Fruit fly (Drosophila melanogaster): ENCODE measurements around the gene HINT1.

The HINT1 gene

DNA sequence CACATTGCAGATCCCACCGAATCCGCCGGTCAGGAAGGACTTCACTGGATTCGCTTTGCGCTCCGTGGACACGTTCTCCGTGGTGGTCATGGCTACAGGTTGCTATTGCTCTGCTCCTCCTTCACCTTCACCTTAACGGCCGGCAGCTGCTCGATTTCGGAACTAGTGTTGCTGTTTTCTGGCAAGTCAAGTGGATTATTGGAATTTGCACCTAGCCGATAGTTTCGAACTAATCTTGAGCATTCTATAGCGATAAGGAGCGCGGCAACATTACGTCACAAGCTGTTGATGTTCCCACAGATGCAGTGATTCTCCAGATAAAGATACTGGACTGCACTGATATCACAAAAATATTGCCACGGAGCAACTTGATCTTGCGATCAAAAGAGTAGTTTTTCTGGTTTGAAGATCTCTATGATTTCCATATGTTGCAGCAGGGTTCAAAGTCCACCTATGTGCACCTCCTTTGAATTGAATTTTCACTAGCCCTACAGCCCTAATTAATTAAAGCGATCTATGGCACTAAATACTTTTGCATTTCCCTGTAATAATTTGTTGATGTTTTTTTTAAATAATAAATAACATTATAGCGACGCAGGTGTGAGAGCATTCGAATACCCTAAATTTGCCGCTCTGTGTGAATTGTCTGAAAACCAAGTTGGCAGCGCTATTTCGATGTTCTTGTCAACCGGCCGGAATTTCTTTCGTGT lies at the start of gene HINT1, which contains the start of gene colt:
TSS of gene HINT1 (plus strand) at position 660 of the 710 bp plus-strand sequence.
TSS of gene colt (minus strand) at position 594 of the 710 bp plus-strand sequence.
- TF ChIP-seq CG8159 (tag; optimal IDR thresholded peaks at IDR 0.05) (peak; percentile 77), Snoo (tag; optimal IDR thresholded peaks at IDR 0.05) (peak; percentile 73), CG12605 (GFP tag; IDR thresholded peaks at IDR 0.05) (peak; percentile 67; the same call in 1 of the 2 replicates), D1 (tag; optimal IDR thresholded peaks at IDR 0.05) (no peak), CG34367 (tag; optimal IDR thresholded peaks at IDR 0.05) (peak; percentile 82), Ets98B (GFP tag; IDR thresholded peaks at IDR 0.05) (peak; percentile 55), CG17806 (tag; optimal IDR thresholded peaks at IDR 0.05) (peak; percentile 66), CG14655 (GFP tag; optimal IDR thresholded peaks at IDR 0.05) (peak; percentile 88), fd96Ca (GFP tag; IDR thresholded peaks at IDR 0.05) (peak; percentile 16; the same call in 1 of the 3 replicates), EcR (GFP tag; optimal IDR thresholded peaks at IDR 0.05) (peak; percentile 58), gl (tag; optimal IDR thresholded peaks at IDR 0.05) (peak; percentile 97), CG8301 (tag; optimal IDR thresholded peaks at IDR 0.05) (peak; percentile 82), Pif1B (GFP tag; optimal IDR thresholded peaks at IDR 0.05) (peak; percentile 87), CG32121 (GFP tag; IDR thresholded peaks at IDR 0.05) (peak; percentile 48; the same call in 1 of the 2 replicates), CG9948 (tag; optimal IDR thresholded peaks at IDR 0.05) (peak; percentile 57), Pif1A (GFP tag; optimal IDR thresholded peaks at IDR 0.05) (peak; percentile 91), CG10348 (GFP tag; IDR thresholded peaks at IDR 0.05) (no peak), CG4496 (GFP tag; IDR thresholded peaks at IDR 0.05) (peak; percentile 78), CG15710 (tag; optimal IDR thresholded peaks at IDR 0.05) (peak; percentile 51), rn (GFP tag; IDR thresholded peaks at IDR 0.05) (no peak), CG13204 (GFP tag; optimal IDR thresholded peaks at IDR 0.05) (peak; percentile 93)

DNA sequence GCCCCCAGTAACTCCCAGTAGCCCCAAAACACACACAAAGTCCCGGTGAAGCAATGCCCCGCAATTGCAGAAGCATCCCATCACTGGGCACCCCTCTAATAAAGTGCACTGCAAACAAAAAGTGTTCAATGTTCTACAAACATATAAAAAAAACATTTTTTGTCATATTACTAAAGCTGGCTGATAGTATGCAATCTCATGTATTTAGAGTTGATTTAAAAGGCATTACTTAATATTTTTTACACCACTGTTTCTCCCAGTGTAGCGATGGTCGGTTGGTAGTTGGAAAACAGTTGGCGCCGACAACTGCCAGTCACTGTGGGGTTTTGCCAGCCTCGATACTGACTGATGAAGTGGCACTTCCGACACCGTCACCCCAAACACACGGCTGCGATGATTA lies 49.6 kb upstream of the HINT1 start:
- TF ChIP-seq EcR (GFP tag; optimal IDR thresholded peaks at IDR 0.05) (no peak), Pif1A (GFP tag; optimal IDR thresholded peaks at IDR 0.05) (peak; percentile 6), CG4496 (GFP tag; IDR thresholded peaks at IDR 0.05) (no peak), Snoo (tag; optimal IDR thresholded peaks at IDR 0.05) (no peak), gl (tag; optimal IDR thresholded peaks at IDR 0.05) (no peak), CG14655 (GFP tag; optimal IDR thresholded peaks at IDR 0.05) (no peak), CG9948 (tag; optimal IDR thresholded peaks at IDR 0.05) (no peak), CG8301 (tag; optimal IDR thresholded peaks at IDR 0.05) (no peak), CG15710 (tag; optimal IDR thresholded peaks at IDR 0.05) (peak; percentile 21), Ets98B (GFP tag; IDR thresholded peaks at IDR 0.05) (no peak), Pif1B (GFP tag; optimal IDR thresholded peaks at IDR 0.05) (no peak), CG8159 (tag; optimal IDR thresholded peaks at IDR 0.05) (peak; percentile 8)

DNA sequence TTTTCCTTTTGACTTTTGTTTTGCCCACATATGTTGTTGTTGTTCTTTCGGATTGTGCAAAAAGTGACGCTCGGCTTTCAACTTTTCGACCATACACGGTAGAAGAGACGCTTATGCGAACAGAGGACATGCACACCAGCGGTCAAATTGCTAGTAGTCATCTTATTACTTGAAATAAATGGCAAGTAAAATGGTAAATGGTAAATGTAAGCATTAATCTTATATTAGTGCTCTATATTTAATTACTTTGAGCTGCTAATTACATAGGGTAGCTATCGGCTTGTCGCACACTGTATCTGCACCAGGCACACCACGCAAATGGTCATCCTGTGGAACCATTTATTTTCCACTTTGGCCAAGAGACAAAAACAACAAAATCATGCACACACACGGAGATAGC lies 48.6 kb upstream of the HINT1 start:
- TF ChIP-seq rn (GFP tag; IDR thresholded peaks at IDR 0.05) (no peak), CG17806 (tag; optimal IDR thresholded peaks at IDR 0.05) (no peak), fd96Ca (GFP tag; IDR thresholded peaks at IDR 0.05) (no peak), CG8159 (tag; optimal IDR thresholded peaks at IDR 0.05) (peak; percentile 28), CG4496 (GFP tag; IDR thresholded peaks at IDR 0.05) (no peak), EcR (GFP tag; optimal IDR thresholded peaks at IDR 0.05) (no peak), D1 (tag; optimal IDR thresholded peaks at IDR 0.05) (no peak), CG10348 (GFP tag; IDR thresholded peaks at IDR 0.05) (no peak), Pif1A (GFP tag; optimal IDR thresholded peaks at IDR 0.05) (no peak), CG15710 (tag; optimal IDR thresholded peaks at IDR 0.05) (peak; percentile 17), Ets98B (GFP tag; IDR thresholded peaks at IDR 0.05) (no peak), CG13204 (GFP tag; optimal IDR thresholded peaks at IDR 0.05) (no peak), CG9948 (tag; optimal IDR thresholded peaks at IDR 0.05) (no peak), CG32121 (GFP tag; IDR thresholded peaks at IDR 0.05) (no peak), CG12605 (GFP tag; IDR thresholded peaks at IDR 0.05) (no peak), CG34367 (tag; optimal IDR thresholded peaks at IDR 0.05) (no peak), CG8301 (tag; optimal IDR thresholded peaks at IDR 0.05) (no peak), gl (tag; optimal IDR thresholded peaks at IDR 0.05) (no peak), Snoo (tag; optimal IDR thresholded peaks at IDR 0.05) (no peak), Pif1B (GFP tag; optimal IDR thresholded peaks at IDR 0.05) (no peak), CG14655 (GFP tag; optimal IDR thresholded peaks at IDR 0.05) (peak; percentile 15)

DNA sequence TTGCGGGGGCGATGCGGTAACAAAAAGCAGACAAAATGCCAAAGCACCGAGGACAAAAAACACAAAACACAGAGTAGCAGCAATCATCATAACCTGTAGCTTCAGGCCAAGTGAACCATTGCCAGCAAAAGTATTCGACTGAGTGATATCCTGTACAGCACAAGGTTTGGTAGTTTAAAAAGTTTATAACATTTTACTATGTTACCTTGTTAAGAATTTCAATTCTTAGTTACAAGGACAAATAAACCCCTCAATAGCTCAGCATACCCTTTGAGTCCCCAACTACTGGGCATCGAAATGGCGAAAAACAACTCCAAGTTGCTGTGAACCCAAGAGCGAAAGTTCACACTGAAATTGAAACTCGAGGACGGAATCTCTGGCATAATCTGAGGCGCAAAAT lies 46.8 kb upstream of the HINT1 start:
- TF ChIP-seq CG4496 (GFP tag; IDR thresholded peaks at IDR 0.05) (peak; percentile 28; the same call in 1 of the 3 replicates), CG15710 (tag; optimal IDR thresholded peaks at IDR 0.05) (no peak)

DNA sequence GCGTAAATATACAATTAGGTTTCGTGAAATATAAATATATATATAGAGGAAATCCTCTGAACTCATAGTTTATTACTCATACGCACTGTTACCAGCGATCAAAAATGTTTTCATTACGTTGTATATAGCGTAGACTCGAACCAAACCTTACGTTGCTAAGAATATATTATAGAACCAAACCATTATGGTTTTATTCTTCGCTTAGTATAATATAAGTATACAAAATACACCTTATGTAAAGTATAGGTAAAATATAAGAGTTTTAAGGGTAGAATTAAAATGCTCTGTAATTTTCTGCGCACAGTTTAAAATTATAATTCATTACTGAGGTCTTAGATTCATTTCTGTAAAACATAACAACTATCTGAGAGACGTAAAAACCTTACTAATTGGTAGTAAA lies 45.5 kb upstream of the HINT1 start:
- TF ChIP-seq CG8159 (tag; optimal IDR thresholded peaks at IDR 0.05) = no peak
- TF ChIP-seq CG15710 (tag; optimal IDR thresholded peaks at IDR 0.05) = no peak
- no peak for TF ChIP-seq CG17806 (tag; optimal IDR thresholded peaks at IDR 0.05)
- no peak for TF ChIP-seq rn (GFP tag; IDR thresholded peaks at IDR 0.05)
- TF ChIP-seq Snoo (tag; optimal IDR thresholded peaks at IDR 0.05) = no peak

DNA sequence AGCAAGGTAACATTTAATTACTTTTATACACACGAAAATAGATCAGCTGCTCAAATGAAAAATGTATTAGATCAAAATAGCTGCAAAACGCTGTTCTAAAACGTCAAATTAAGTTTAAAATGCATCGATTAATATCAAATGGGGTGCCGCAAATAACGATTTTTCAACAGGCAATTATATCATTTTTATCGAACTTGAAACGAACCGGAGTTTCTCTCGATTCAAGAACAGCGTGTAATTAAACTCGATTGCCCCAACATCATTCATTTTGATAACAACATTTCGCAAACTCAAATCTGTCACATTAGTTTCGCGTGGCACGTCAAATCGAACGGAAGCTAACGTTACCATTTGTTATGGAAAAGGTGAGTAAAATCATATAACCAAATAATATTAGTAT lies 44.6 kb upstream of the HINT1 start, which contains the start of gene CG31689:
TSS of gene CG31689 (plus strand) at position 301 of the 400 bp plus-strand sequence.
- no peak for TF ChIP-seq D1 (tag; optimal IDR thresholded peaks at IDR 0.05)
- no peak for TF ChIP-seq CG10348 (GFP tag; IDR thresholded peaks at IDR 0.05)
- TF ChIP-seq Pif1B (GFP tag; optimal IDR thresholded peaks at IDR 0.05) = no peak
- TF ChIP-seq fd96Ca (GFP tag; IDR thresholded peaks at IDR 0.05) = no peak
- no peak for TF ChIP-seq CG15710 (tag; optimal IDR thresholded peaks at IDR 0.05)
- TF ChIP-seq gl (tag; optimal IDR thresholded peaks at IDR 0.05) = no peak
- TF ChIP-seq EcR (GFP tag; optimal IDR thresholded peaks at IDR 0.05) = no peak
- no peak for TF ChIP-seq CG9948 (tag; optimal IDR thresholded peaks at IDR 0.05)
- no peak for TF ChIP-seq CG13204 (GFP tag; optimal IDR thresholded peaks at IDR 0.05)
- TF ChIP-seq CG32121 (GFP tag; IDR thresholded peaks at IDR 0.05) = no peak
